Worm (Caenorhabditis elegans): ENCODE data around the gene srx-47.
"Not testable (repeated sequence)": the region's sequence is repeated elsewhere in the genome, so short reads cannot be mapped to it uniquely, and the experiment has no call there.

Gene srx-47

DNA sequence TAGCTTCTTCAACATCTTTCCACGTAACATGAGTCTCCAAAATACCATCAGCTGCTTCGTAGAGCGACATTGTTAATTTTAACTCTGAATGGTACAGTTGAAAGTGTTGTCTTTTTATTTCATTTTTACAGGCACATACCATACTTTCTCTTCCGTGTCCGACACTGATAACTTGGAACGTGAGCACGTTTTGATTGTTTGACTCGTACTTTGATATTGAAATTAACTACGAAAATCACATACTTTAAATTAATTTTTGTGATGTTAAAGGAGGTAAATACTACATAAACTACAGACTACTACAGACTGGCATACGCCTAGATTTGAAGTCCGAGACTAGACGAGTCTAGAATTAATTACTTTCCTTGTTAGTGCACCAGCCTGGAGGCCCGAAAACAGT is 28.5 kb downstream of the srx-47 start, which contains the start of gene E02C12.10:
Gene E02C12.10 (minus strand): TSS at position 75 of the 400 bp plus-strand sequence.
- TF ChIP-seq ceh-24 (tag; optimal IDR thresholded peaks at IDR 0.05) = no peak
- TF ChIP-seq K09A11.1 (tag; optimal IDR thresholded peaks at IDR 0.05; ENCODE audit: insufficient read depth) = no peak
- no peak for TF ChIP-seq nhr-11 (tag; optimal IDR thresholded peaks at IDR 0.05)
- no peak for TF ChIP-seq hlh-8 (tag; optimal IDR thresholded peaks at IDR 0.05)
- no peak for TF ChIP-seq ttx-3 (tag; optimal IDR thresholded peaks at IDR 0.05)
- TF ChIP-seq pqm-1 (tag; optimal IDR thresholded peaks at IDR 0.05) = no peak
- TF ChIP-seq ama-1 (optimal IDR thresholded peaks at IDR 0.05) = no peak
- TF ChIP-seq unc-86 (tag; optimal IDR thresholded peaks at IDR 0.05) = no peak
- TF ChIP-seq odd-2 (tag; optimal IDR thresholded peaks at IDR 0.05) = no peak

DNA sequence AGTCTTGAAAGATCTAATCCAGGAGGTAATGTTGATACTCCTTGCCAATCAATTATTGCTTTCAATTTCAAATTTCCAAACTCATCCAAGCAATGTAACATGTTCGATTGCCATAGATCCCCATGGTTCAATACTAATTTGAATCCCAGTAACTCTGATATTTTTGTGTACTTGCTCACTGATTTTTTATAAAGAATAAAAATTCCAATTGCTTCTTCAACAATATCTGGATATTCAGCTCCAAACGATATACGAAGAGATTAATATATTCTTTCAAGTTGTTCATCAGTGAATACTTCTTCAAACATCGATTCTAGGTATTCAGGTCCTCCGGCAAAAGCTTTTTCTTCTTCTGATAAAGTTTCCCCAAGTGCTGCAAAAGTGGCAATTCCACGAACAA is 30.0 kb downstream of the srx-47 start, which contains the start of gene E02C12.11:
Gene E02C12.11 (minus strand): TSS at position 101 of the 400 bp plus-strand sequence.
- TF ChIP-seq hlh-8, pros-1, pax-1 (tag; optimal IDR thresholded peaks at IDR 0.05): not testable (repeated sequence)

DNA sequence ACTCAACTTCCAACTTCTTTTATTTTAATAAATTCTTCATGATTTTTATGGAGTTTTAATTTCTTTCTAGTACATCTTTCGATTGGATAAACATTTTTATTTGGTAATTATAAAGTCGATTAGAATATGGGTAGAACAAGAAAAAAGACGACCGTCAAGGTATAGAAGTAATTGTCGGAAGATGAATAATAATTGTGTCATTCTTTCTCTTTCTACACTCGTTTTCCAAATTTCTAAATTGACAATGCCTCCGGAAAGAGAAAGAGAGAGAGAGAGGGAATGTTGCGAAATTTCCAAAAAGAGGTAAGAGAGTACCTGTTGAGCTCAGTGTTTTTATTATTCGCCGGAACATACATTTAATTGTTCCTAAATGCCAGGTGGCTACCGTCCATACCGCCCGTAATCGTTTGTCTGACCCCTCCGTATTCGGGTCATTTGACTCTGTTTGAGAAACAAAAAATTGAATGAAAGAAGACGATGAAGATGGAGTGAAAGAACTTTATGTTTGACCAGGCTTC is 32.1 kb downstream of the srx-47 start, which contains the start of gene E02C12.12:
Gene E02C12.12 (minus strand): TSS at position 468 of the 518 bp plus-strand sequence.
- no peak for TF ChIP-seq ref-2 (tag; optimal IDR thresholded peaks at IDR 0.05)
- TF ChIP-seq T23F11.4 (GFP tag; optimal IDR thresholded peaks at IDR 0.05) = no peak
- no peak for TF ChIP-seq ets-4 (tag; optimal IDR thresholded peaks at IDR 0.05)
- no peak for TF ChIP-seq eyg-1 (tag; optimal IDR thresholded peaks at IDR 0.05)
- no peak for TF ChIP-seq ceh-6 (GFP tag; optimal IDR thresholded peaks at IDR 0.05)
- no peak for TF ChIP-seq pha-2 (tag; optimal IDR thresholded peaks at IDR 0.05)
- TF ChIP-seq ceh-31 (tag; optimal IDR thresholded peaks at IDR 0.05) = no peak
- TF ChIP-seq sox-4 (tag; optimal IDR thresholded peaks at IDR 0.05) = no peak
- no peak for TF ChIP-seq pat-9 (tag; optimal IDR thresholded peaks at IDR 0.05)
- no peak for TF ChIP-seq ceh-34 (tag; optimal IDR thresholded peaks at IDR 0.05)

DNA sequence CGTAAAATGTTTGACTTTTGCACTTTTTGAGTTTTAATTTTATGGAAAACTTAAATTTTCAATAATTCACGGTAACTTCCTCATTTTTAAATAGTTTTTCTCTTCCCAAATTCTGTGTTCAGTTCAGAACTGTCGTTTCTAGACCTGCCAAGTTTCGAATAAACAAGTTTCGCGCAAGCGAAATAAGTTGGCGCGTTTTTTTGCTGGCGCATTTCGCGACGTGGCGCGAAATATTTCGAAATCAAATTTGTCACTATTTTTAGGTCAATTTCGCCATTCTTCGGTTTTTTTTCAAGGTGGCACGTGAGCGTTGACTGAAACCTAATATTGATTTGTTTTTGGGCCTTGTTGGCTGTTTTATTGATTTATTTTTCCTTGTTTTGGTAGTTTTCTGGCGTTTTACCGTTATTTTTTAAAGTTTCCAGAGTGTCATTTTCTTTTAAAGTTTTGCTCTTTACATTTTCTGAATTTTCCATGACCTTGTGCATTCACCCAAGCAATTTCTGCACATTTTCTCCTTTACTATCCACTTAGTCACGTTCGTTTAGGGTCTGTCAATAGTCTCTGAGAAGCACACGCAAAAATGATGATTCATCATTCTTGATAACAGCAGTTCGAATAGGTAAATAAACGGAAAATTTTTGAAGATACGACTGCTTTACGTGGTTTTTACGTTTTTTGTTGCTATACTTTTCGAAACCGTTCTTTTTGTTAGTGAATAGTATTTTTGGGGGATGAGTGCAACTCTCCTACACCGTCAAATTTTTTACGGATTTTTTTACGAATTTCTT is 32.9 kb downstream of the srx-47 start:
- TF ChIP-seq fkh-10 (GFP tag; optimal IDR thresholded peaks at IDR 0.05) = no peak
- no peak for TF ChIP-seq ets-4 (tag; optimal IDR thresholded peaks at IDR 0.05)
- no peak for TF ChIP-seq sox-4 (tag; optimal IDR thresholded peaks at IDR 0.05)
- no peak for TF ChIP-seq pha-2 (tag; optimal IDR thresholded peaks at IDR 0.05)
- TF ChIP-seq syd-9 (tag; optimal IDR thresholded peaks at IDR 0.05) = no peak
- TF ChIP-seq madf-2 (tag; optimal IDR thresholded peaks at IDR 0.05) = no peak
- no peak for TF ChIP-seq hlh-8 (tag; optimal IDR thresholded peaks at IDR 0.05)
- TF ChIP-seq pat-9 (tag; optimal IDR thresholded peaks at IDR 0.05) = no peak
- TF ChIP-seq hlh-30 (tag; optimal IDR thresholded peaks at IDR 0.05; ENCODE audit: insufficient read depth) = no peak
- TF ChIP-seq ceh-9 (tag; optimal IDR thresholded peaks at IDR 0.05) = no peak

DNA sequence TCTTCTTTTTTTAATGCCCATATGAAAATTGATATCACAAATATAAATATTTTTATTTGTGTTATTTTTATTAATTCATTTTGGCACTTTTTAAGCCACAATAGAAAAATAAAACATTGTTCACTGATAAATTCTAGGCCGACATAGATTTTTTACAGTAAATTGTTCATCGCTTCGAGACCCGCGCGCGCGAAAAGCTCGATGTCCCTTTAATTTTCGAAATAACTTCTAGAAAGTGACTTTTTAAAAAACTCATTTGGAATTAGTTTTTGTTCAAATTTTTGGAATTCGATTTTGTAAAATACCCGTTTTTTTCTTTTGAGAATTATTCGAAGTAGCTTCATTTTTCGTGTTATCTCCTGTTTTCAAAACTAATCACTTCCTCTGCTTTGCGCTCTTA is 34.6 kb downstream of the srx-47 start:
- TF ChIP-seq lin-11 (tag; optimal IDR thresholded peaks at IDR 0.05) (no peak), rnt-1 (tag; optimal IDR thresholded peaks at IDR 0.05) (no peak), ceh-48 (tag; optimal IDR thresholded peaks at IDR 0.05) (no peak), ceh-34 (tag; optimal IDR thresholded peaks at IDR 0.05) (no peak), nhr-232 (tag; optimal IDR thresholded peaks at IDR 0.05) (no peak), ceh-45 (GFP tag; IDR thresholded peaks at IDR 0.05) (no peak), dmd-4 (tag; optimal IDR thresholded peaks at IDR 0.05; ENCODE audit: borderline replicate concordance) (no peak), ceh-2 (tag; optimal IDR thresholded peaks at IDR 0.05) (no peak), C38D4.7 (GFP tag; optimal IDR thresholded peaks at IDR 0.05) (no peak), zip-5 (tag; optimal IDR thresholded peaks at IDR 0.05) (no peak), unc-86 (tag; optimal IDR thresholded peaks at IDR 0.05) (no peak), ceh-9 (tag; optimal IDR thresholded peaks at IDR 0.05) (no peak), ceh-14 (tag; optimal IDR thresholded peaks at IDR 0.05) (no peak), sox-4 (tag; optimal IDR thresholded peaks at IDR 0.05) (no peak), pqm-1 (tag; optimal IDR thresholded peaks at IDR 0.05) (no peak), elt-2 (tag; optimal IDR thresholded peaks at IDR 0.05) (no peak), eyg-1 (tag; optimal IDR thresholded peaks at IDR 0.05) (no peak), F13H6.1 (tag; optimal IDR thresholded peaks at IDR 0.05) (no peak), mec-3 (tag; optimal IDR thresholded peaks at IDR 0.05; ENCODE audit: borderline replicate concordance) (no peak), dve-1 (tag; optimal IDR thresholded peaks at IDR 0.05) (no peak)
